Worm (Caenorhabditis elegans) whole organism, L4 larva: ENCODE measurements around the gene F13C5.1.

Experiments used
- D1046.2 ChIP-seq: fragments of 200-800 bp; sonication (Bioruptor generic); IDR thresholded peaks from 2 replicates; pipeline ENCODE4 v1.3.6; 2022; ENCODE audit warnings: missing genetic modification characterization, missing compliant biosample characterization
- F10B5.3 ChIP-seq: sonication (generic microtip); optimal IDR thresholded peaks from 2 replicates; lab custom pipeline; 2016; ENCODE audit warnings: mild to moderate bottlenecking, missing genetic modification characterization, missing compliant biosample characterization
- F26F4.8 ChIP-seq: fragments of 200-800 bp; sonication (Bioruptor generic); conservative IDR thresholded peaks from 2 replicates; pipeline ENCODE4 v1.3.6; 2022; ENCODE audit warnings: missing genetic modification characterization, missing compliant biosample characterization
- F37D6.2 ChIP-seq: sonication (generic microtip); optimal IDR thresholded peaks from 2 replicates; lab custom pipeline; 2016; ENCODE audit warnings: mild to moderate bottlenecking, missing genetic modification characterization, missing compliant biosample characterization
- Y48G9A.11 ChIP-seq: fragments of 200-800 bp; sonication (Bioruptor generic); IDR thresholded peaks from 2 replicates; pipeline ENCODE4 v1.3.6; 2022; ENCODE audit warnings: missing genetic modification reagents, missing genetic modification characterization, missing compliant biosample characterization
- Y5F2A.4 ChIP-seq: fragments of 200-800 bp; sonication (Bioruptor generic); optimal IDR thresholded peaks from 2 replicates; lab custom pipeline; 2018; ENCODE audit warnings: mild to moderate bottlenecking, missing genetic modification characterization, missing compliant biosample characterization
- ZK337.2 ChIP-seq: fragments of 200-800 bp; sonication (Bioruptor generic); IDR thresholded peaks from 2 replicates; pipeline ENCODE4 v1.3.6; 2022; ENCODE audit warnings: missing genetic modification reagents, missing genetic modification characterization, missing compliant biosample characterization
- arid-1 ChIP-seq: fragments of 200-800 bp; sonication (Bioruptor generic); conservative IDR thresholded peaks from 2 replicates; pipeline ENCODE4 v1.3.6; 2022; ENCODE audit warnings: missing genetic modification reagents, missing genetic modification characterization, missing compliant biosample characterization
- attf-4 ChIP-seq: sonication (generic microtip); optimal IDR thresholded peaks from 3 replicates; lab custom pipeline; 2017; ENCODE audit warnings: missing biosample characterization, missing genetic modification characterization
- ceh-32 ChIP-seq: sonication (generic microtip); optimal IDR thresholded peaks from 2 replicates; lab custom pipeline; 2016; ENCODE audit warnings: mild to moderate bottlenecking, missing genetic modification characterization, missing compliant biosample characterization; ENCODE audit not compliant: poor library complexity
- ceh-44 ChIP-seq: fragments of 200-800 bp; sonication (Bioruptor generic); IDR thresholded peaks from 2 replicates; pipeline ENCODE4 v1.3.6; 2022; ENCODE audit warnings: missing genetic modification reagents, missing genetic modification characterization, missing compliant biosample characterization
- ceh-62 ChIP-seq: sonication (generic microtip); optimal IDR thresholded peaks from 2 replicates; lab custom pipeline; 2017; ENCODE audit warnings: missing biosample characterization, missing genetic modification characterization
- ceh-82 ChIP-seq: sonication (generic microtip); optimal IDR thresholded peaks from 2 replicates; lab custom pipeline; 2017; ENCODE audit warnings: missing biosample characterization, missing genetic modification characterization
- ctbp-1 ChIP-seq: fragments of 200-800 bp; sonication (Bioruptor generic); IDR thresholded peaks from 2 replicates; pipeline ENCODE4 v1.3.6; 2022; ENCODE audit warnings: missing genetic modification reagents, missing genetic modification characterization, missing compliant biosample characterization
- daf-8 ChIP-seq: fragments of 200-800 bp; sonication (Bioruptor generic); IDR thresholded peaks from 2 replicates; pipeline ENCODE4 v1.3.6; 2022; ENCODE audit warnings: missing genetic modification characterization, missing compliant biosample characterization
- dmd-6 ChIP-seq: fragments of 200-800 bp; sonication (Bioruptor generic); IDR thresholded peaks from 2 replicates; pipeline ENCODE4 v1.3.6; 2022; ENCODE audit warnings: missing genetic modification reagents, missing genetic modification characterization, missing compliant biosample characterization
- dmd-8 ChIP-seq: fragments of 200-800 bp; sonication (Bioruptor generic); IDR thresholded peaks from 2 replicates; pipeline ENCODE4 v1.3.6; 2022; ENCODE audit warnings: missing genetic modification characterization, missing compliant biosample characterization
- dmd-9 ChIP-seq: fragments of 200-800 bp; sonication (Bioruptor generic); IDR thresholded peaks from 2 replicates; pipeline ENCODE4 v1.3.6; 2022; ENCODE audit warnings: missing genetic modification reagents, missing genetic modification characterization, missing compliant biosample characterization
- duxl-1 ChIP-seq: sonication (generic microtip); optimal IDR thresholded peaks from 2 replicates; lab custom pipeline; 2016; ENCODE audit warnings: mild to moderate bottlenecking, missing genetic modification characterization, moderate library complexity, missing compliant biosample characterization; ENCODE audit not compliant: poor library complexity
- dve-1 ChIP-seq: sonication (generic microtip); optimal IDR thresholded peaks from 2 replicates; lab custom pipeline; 2017; ENCODE audit warnings: antibody characterized with exemption, mild to moderate bottlenecking, missing genetic modification characterization, missing compliant biosample characterization; ENCODE audit not compliant: insufficient read depth
- fkh-10 ChIP-seq: fragments of 150-350 bp; optimal IDR thresholded peaks from 2 replicates; lab custom pipeline; 2014; ENCODE audit warnings: missing biosample characterization, missing genetic modification reagents, missing genetic modification characterization
- gei-8 ChIP-seq: fragments of 200-800 bp; sonication (Bioruptor generic); optimal IDR thresholded peaks from 2 replicates; lab custom pipeline; 2018; ENCODE audit warnings: mild to moderate bottlenecking, missing genetic modification characterization, missing compliant biosample characterization
- hif-1 ChIP-seq, 2 experiments: sonication (generic microtip); optimal IDR thresholded peaks; 2 replicates each; lab custom pipeline; 2016 to 2017; ENCODE audit warnings: missing compliant biosample characterization in 2 of 2, missing genetic modification characterization in 2 of 2, missing genetic modification reagents in 2 of 2, missing genotype in 2 of 2, mild to moderate bottlenecking in 1 of 2
- jun-1 ChIP-seq: fragments of 150-350 bp; optimal IDR thresholded peaks from 2 replicates; lab custom pipeline; 2014; ENCODE audit warnings: missing biosample characterization, missing genetic modification reagents, missing genetic modification characterization
- lim-7 ChIP-seq: fragments of 200-800 bp; sonication (Bioruptor generic); IDR thresholded peaks from 2 replicates; pipeline ENCODE4 v1.3.6; 2022; ENCODE audit warnings: missing genetic modification characterization, missing compliant biosample characterization
- lin-13 ChIP-seq: fragments of 150-350 bp; optimal IDR thresholded peaks from 2 replicates; lab custom pipeline; 2014; ENCODE audit warnings: missing biosample characterization, missing genetic modification reagents, missing genetic modification characterization
- lin-29 ChIP-seq: fragments of 200-800 bp; sonication (Bioruptor generic); IDR thresholded peaks from 2 replicates; pipeline ENCODE4 v1.3.6; 2022; ENCODE audit warnings: missing genetic modification reagents, missing genetic modification characterization, missing compliant biosample characterization
- lin-39 ChIP-seq: fragments of 150-350 bp; optimal IDR thresholded peaks from 2 replicates; lab custom pipeline; 2014; ENCODE audit warnings: missing biosample characterization, missing genetic modification reagents, missing genetic modification characterization
- lir-3 ChIP-seq: sonication (generic microtip); optimal IDR thresholded peaks from 2 replicates; lab custom pipeline; 2016; ENCODE audit warnings: mild to moderate bottlenecking, missing genetic modification characterization, missing compliant biosample characterization
- lsy-2 ChIP-seq, 2 experiments: fragments of 150-350 bp in 1 of 2; sonication (generic microtip) in 1 of 2; optimal IDR thresholded peaks; 2 replicates each; lab custom pipeline; 2014 to 2017; ENCODE audit warnings: missing biosample characterization in 2 of 2, missing genetic modification characterization in 2 of 2
- mes-2 ChIP-seq: sonication (generic microtip); optimal IDR thresholded peaks from 2 replicates; lab custom pipeline; 2016; ENCODE audit warnings: missing genotype, mild to moderate bottlenecking, missing genetic modification characterization, missing compliant biosample characterization; ENCODE audit not compliant: poor library complexity, severe bottlenecking
- nhr-102 ChIP-seq: sonication (generic microtip); optimal IDR thresholded peaks from 2 replicates; lab custom pipeline; 2016; ENCODE audit warnings: mild to moderate bottlenecking, missing genetic modification characterization, moderate library complexity, missing compliant biosample characterization
- nhr-11 ChIP-seq: fragments of 150-350 bp; optimal IDR thresholded peaks from 2 replicates; lab custom pipeline; 2014; ENCODE audit warnings: missing biosample characterization, missing genetic modification characterization
- nhr-41 ChIP-seq: fragments of 200-800 bp; sonication (Bioruptor generic); IDR thresholded peaks from 2 replicates; pipeline ENCODE4 v1.3.6; 2022; ENCODE audit warnings: missing genetic modification reagents, missing genetic modification characterization, missing compliant biosample characterization
- nhr-6 ChIP-seq: fragments of 150-350 bp; optimal IDR thresholded peaks from 2 replicates; lab custom pipeline; 2014; ENCODE audit warnings: missing biosample characterization, missing genetic modification characterization
- nhr-76 ChIP-seq: fragments of 150-350 bp; optimal IDR thresholded peaks from 2 replicates; lab custom pipeline; 2014; ENCODE audit warnings: missing biosample characterization, missing genetic modification characterization
- php-3 ChIP-seq: fragments of 200-800 bp; sonication (Bioruptor generic); IDR thresholded peaks from 2 replicates; pipeline ENCODE4 v1.3.6; 2022; ENCODE audit warnings: missing genetic modification reagents, missing genetic modification characterization, missing compliant biosample characterization
- pqm-1 ChIP-seq: sonication (generic microtip); optimal IDR thresholded peaks from 2 replicates; lab custom pipeline; 2017; ENCODE audit warnings: missing biosample characterization, missing genetic modification characterization
- rbr-2 ChIP-seq: sonication (generic microtip); optimal IDR thresholded peaks from 2 replicates; lab custom pipeline; 2016; ENCODE audit warnings: missing genotype, missing genetic modification characterization, missing compliant biosample characterization
- skn-1 ChIP-seq: fragments of 150-350 bp; optimal IDR thresholded peaks from 2 replicates; lab custom pipeline; 2014; ENCODE audit warnings: missing biosample characterization, missing genetic modification characterization
- snpc-1.2 ChIP-seq: fragments of 200-800 bp; sonication (Bioruptor generic); IDR thresholded peaks from 2 replicates; pipeline ENCODE4 v1.3.6; 2022; ENCODE audit warnings: missing genetic modification reagents, missing genetic modification characterization, missing compliant biosample characterization
- spr-3 ChIP-seq: fragments of 200-800 bp; sonication (Bioruptor generic); optimal IDR thresholded peaks from 2 replicates; lab custom pipeline; 2018; ENCODE audit warnings: mild to moderate bottlenecking, missing genetic modification characterization, missing compliant biosample characterization
- unc-130 ChIP-seq: sonication (generic microtip); optimal IDR thresholded peaks from 2 replicates; lab custom pipeline; 2016; ENCODE audit warnings: missing genetic modification reagents, missing genetic modification characterization, missing compliant biosample characterization
- zag-1 ChIP-seq: fragments of 150-350 bp; optimal IDR thresholded peaks from 2 replicates; lab custom pipeline; 2014; ENCODE audit warnings: missing biosample characterization, missing genetic modification characterization
- zfp-2 ChIP-seq: sonication (generic microtip); optimal IDR thresholded peaks from 2 replicates; lab custom pipeline; 2016; ENCODE audit warnings: mild to moderate bottlenecking, missing genetic modification characterization, missing compliant biosample characterization
- zip-11 ChIP-seq: fragments of 200-800 bp; sonication (Bioruptor generic); IDR thresholded peaks from 2 replicates; pipeline ENCODE4 v1.3.6; 2022; ENCODE audit warnings: missing genetic modification characterization, missing compliant biosample characterization
- zip-2 ChIP-seq: fragments of 150-350 bp; optimal IDR thresholded peaks from 2 replicates; lab custom pipeline; 2014; ENCODE audit warnings: missing biosample characterization, missing genetic modification characterization
- ztf-11 ChIP-seq: fragments of 150-350 bp; optimal IDR thresholded peaks from 2 replicates; lab custom pipeline; 2014; ENCODE audit warnings: missing biosample characterization, missing genetic modification characterization

Gene F13C5.1

ce11 chrX:587798-588197, 14.2 kb upstream of the F13C5.1 start, which contains the start of gene mrp-1:
mrp-1 (minus strand) TSS chrX:587898.
- TF ChIP-seq zip-2, result no peak

- no peak for TF ChIP-seq dmd-6 (GFP tag; lab: Robert Waterston, UW)
- TF ChIP-seq D1046.2 (GFP tag; lab: Robert Waterston, UW), result no peak
- no peak for TF ChIP-seq attf-4
Measured at ce11 chrX:591056-591455, 10.9 kb upstream of the F13C5.1 start.

ce11 chrX:593245-593733, 8.7 kb upstream of the F13C5.1 start:
- TF ChIP-seq lir-3 (tag; lab: Kevin White, UChicago) (no peak), dmd-9 (GFP tag; lab: Robert Waterston, UW) (no peak), lsy-2 (tag; optimal IDR thresholded peaks at IDR 0.05; lab: Kevin White, UChicago) (peak; percentile 75 to 87), nhr-6 (tag; lab: Kevin White, UChicago) (peak; percentile 54), rbr-2 (tag; lab: Kevin White, UChicago) (peak; percentile 92), gei-8 (GFP tag; lab: Kevin White, UChicago) (no peak), lin-13 (GFP tag; lab: Kevin White, UChicago) (peak; percentile 72), zip-11 (no peak), F37D6.2 (tag; lab: Kevin White, UChicago) (peak; percentile 63), jun-1 (tag; lab: Kevin White, UChicago) (peak; percentile 19), Y5F2A.4 (no peak), hif-1 (tag; optimal IDR thresholded peaks at IDR 0.05; lab: Kevin White, UChicago) (peak in 1 of 2 experiments; percentile 72), nhr-11 (tag; lab: Kevin White, UChicago) (peak; percentile 90), F10B5.3 (tag; lab: Kevin White, UChicago) (peak; percentile 38), pqm-1 (tag; lab: Kevin White, UChicago) (peak; percentile 35), nhr-76 (tag; lab: Kevin White, UChicago) (no peak), duxl-1 (peak; percentile 51), lin-39 (tag; lab: Kevin White, UChicago) (no peak), skn-1 (no peak), ceh-62 (tag; lab: Kevin White, UChicago) (no peak), nhr-102 (peak; percentile 83), spr-3 (GFP tag; lab: Kevin White, UChicago) (peak; percentile 21), dmd-8 (GFP tag; lab: Robert Waterston, UW) (no peak), ceh-32 (tag; lab: Kevin White, UChicago) (peak; percentile 31), php-3 (GFP tag; lab: Robert Waterston, UW) (no peak), arid-1 (peak; percentile 66; the same call in 1 of the 2 replicates), mes-2 (peak; percentile 51), dve-1 (tag; lab: Kevin White, UChicago) (peak; percentile 94), dmd-6 (GFP tag; lab: Robert Waterston, UW) (peak; percentile 84), zag-1 (tag; lab: Kevin White, UChicago) (no peak), ctbp-1 (GFP tag; lab: Robert Waterston, UW) (peak; percentile 82), fkh-10 (GFP tag; lab: Kevin White, UChicago) (peak; percentile 50), ztf-11 (tag; lab: Kevin White, UChicago) (no peak), D1046.2 (GFP tag; lab: Robert Waterston, UW) (no peak), daf-8 (GFP tag; lab: Robert Waterston, UW) (no peak), ceh-44 (no peak), F26F4.8 (GFP tag; lab: Robert Waterston, UW) (no peak), lim-7 (GFP tag; lab: Robert Waterston, UW) (no peak), ceh-82 (tag; lab: Kevin White, UChicago) (no peak), lin-29 (no peak), ZK337.2 (no peak), unc-130 (GFP tag; lab: Kevin White, UChicago) (no peak), nhr-41 (no peak), Y48G9A.11 (GFP tag; lab: Robert Waterston, UW) (no peak), snpc-1.2 (GFP tag; lab: Robert Waterston, UW) (no peak), zfp-2 (no peak)
